Worm (Caenorhabditis elegans) whole organism, young adult: Measurements from ENCODE around the gene fipr-12.
A peak's percentile ranks its signal among the peaks of the same experiment; 100 is the strongest.

Experiments
- C17E4.6 ChIP-seq: fragments of 200-800 bp; sonication (Bioruptor generic); IDR thresholded peaks from 2 replicates; pipeline ENCODE4 v1.3.6; 2022; ENCODE audit warnings: missing genetic modification reagents, missing genetic modification characterization, missing compliant biosample characterization
- ama-1 ChIP-seq, 3 experiments: fragments of 150-350 bp in 1 of 3; sonication (generic microtip) in 2 of 3; optimal IDR thresholded peaks; 2 replicates each; lab custom pipeline; 2014 to 2018; ENCODE audit warnings: missing biosample characterization in 2 of 3, missing genetic modification characterization in 2 of 3, missing genetic modification reagents in 2 of 3
- hmg-1.2 ChIP-seq: fragments of 200-800 bp; sonication (Bioruptor generic); IDR thresholded peaks from 2 replicates; pipeline ENCODE4 v1.3.6; 2022; ENCODE audit warnings: missing genetic modification reagents, missing genetic modification characterization, missing compliant biosample characterization
- nfya-1 ChIP-seq: sonication (generic microtip); optimal IDR thresholded peaks from 2 replicates; lab custom pipeline; 2017; ENCODE audit warnings: antibody characterized with exemption, missing compliant biosample characterization, missing genetic modification characterization, borderline replicate concordance; ENCODE audit not compliant: insufficient read depth
- rec-8 ChIP-seq, 2 experiments: sonication (generic microtip); optimal IDR thresholded peaks; 2 replicates each; lab custom pipeline; 2016; ENCODE audit warnings: mild to moderate bottlenecking in 2 of 2, missing genetic modification characterization in 2 of 2, missing genetic modification reagents in 2 of 2, missing genotype in 2 of 2, missing biosample characterization in 1 of 2, missing compliant biosample characterization in 1 of 2, moderate library complexity in 1 of 2
- unc-62 ChIP-seq: fragments of 150-350 bp; optimal IDR thresholded peaks from 2 replicates; lab custom pipeline; 2014; ENCODE audit warnings: missing biosample characterization, missing genetic modification reagents, missing genetic modification characterization
- ztf-25 ChIP-seq: fragments of 200-800 bp; sonication (Bioruptor generic); IDR thresholded peaks from 2 replicates; pipeline ENCODE4 v1.3.6; 2022; ENCODE audit warnings: missing genetic modification reagents, missing genetic modification characterization, missing compliant biosample characterization

DNA sequence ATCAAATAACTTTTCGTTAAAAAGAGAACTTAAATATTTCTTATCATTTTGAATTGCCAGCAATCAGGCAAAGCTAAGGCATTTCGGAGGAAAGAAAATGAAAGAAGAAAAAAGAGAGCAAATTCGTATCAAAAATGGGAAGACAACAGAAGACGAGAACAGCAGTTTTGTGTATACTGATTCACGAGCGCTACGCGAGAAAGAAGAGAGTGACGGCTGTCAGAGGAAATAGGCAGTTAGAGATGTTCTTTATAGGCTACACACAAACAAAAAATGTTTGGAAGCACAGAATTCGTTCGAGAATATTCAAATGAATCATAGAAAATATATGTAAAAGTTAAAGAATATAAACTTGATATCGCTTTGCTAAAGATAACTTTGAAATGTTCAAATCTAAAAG is 41.7 kb downstream of the fipr-12 start:
- TF ChIP-seq ama-1 (optimal IDR thresholded peaks at IDR 0.05; lab: Kevin White, UChicago) = peak; percentile 14
- no peak for TF ChIP-seq ama-1 (GFP tag; optimal IDR thresholded peaks at IDR 0.05; lab: Kevin White, UChicago)
- no peak for TF ChIP-seq nfya-1 (tag; lab: Kevin White, UChicago)
- TF ChIP-seq unc-62 (GFP tag; lab: Kevin White, UChicago) = no peak
- no peak for TF ChIP-seq C17E4.6 (GFP tag; lab: Robert Waterston, UW)
- no peak for TF ChIP-seq ztf-25
- TF ChIP-seq rec-8 (tag; optimal IDR thresholded peaks at IDR 0.05; lab: Kevin White, UChicago) = no peak
- peak; percentile 48; the same call in 1 of the 2 replicates for TF ChIP-seq hmg-1.2 (GFP tag; lab: Robert Waterston, UW)
